Worm (Caenorhabditis elegans): Measurements from ENCODE around the gene C45G9.10.

Gene C45G9.10

ce11 chrIII:5018116-5018689, 43.5 kb downstream of the C45G9.10 start, which contains the start of gene wip-1 (continued):
- TF ChIP-seq unc-3 (GFP tag; conservative IDR thresholded peaks at IDR 0.05) (0 out of 2 replicates have a peak, but pooled peaks have one; percentile 51), unc-3 (tag; optimal IDR thresholded peaks at IDR 0.05) (peak; percentile 71), rnt-1 (tag; optimal IDR thresholded peaks at IDR 0.05) (peak; percentile 92), ceh-19 (GFP tag; optimal IDR thresholded peaks at IDR 0.05) (peak; percentile 44), che-1 (tag; optimal IDR thresholded peaks at IDR 0.05) (peak; percentile 56), ceh-48 (tag; optimal IDR thresholded peaks at IDR 0.05) (peak; percentile 69), ceh-30 (tag; optimal IDR thresholded peaks at IDR 0.05) (peak; percentile 77), pros-1 (tag; optimal IDR thresholded peaks at IDR 0.05) (no peak), ceh-22 (tag; optimal IDR thresholded peaks at IDR 0.05) (no peak), ref-2 (tag; optimal IDR thresholded peaks at IDR 0.05) (peak; percentile 88), zip-5 (tag; optimal IDR thresholded peaks at IDR 0.05) (peak; percentile 41), pha-2 (tag; optimal IDR thresholded peaks at IDR 0.05) (peak; percentile 38), tbx-7 (tag; optimal IDR thresholded peaks at IDR 0.05) (peak; percentile 51), dve-1 (tag; optimal IDR thresholded peaks at IDR 0.05) (peak; percentile 96), eyg-1 (tag; optimal IDR thresholded peaks at IDR 0.05) (peak; percentile 40), K09A11.1 (tag; optimal IDR thresholded peaks at IDR 0.05; ENCODE audit: insufficient read depth) (peak; percentile 80), fkh-10 (GFP tag; optimal IDR thresholded peaks at IDR 0.05) (no peak), mec-3 (tag; optimal IDR thresholded peaks at IDR 0.05; ENCODE audit: borderline replicate concordance) (no peak), ets-4 (tag; optimal IDR thresholded peaks at IDR 0.05) (peak; percentile 98), fax-1 (tag; optimal IDR thresholded peaks at IDR 0.05) (peak; percentile 58), pat-9 (tag; optimal IDR thresholded peaks at IDR 0.05) (peak; percentile 85), hlh-15 (tag; optimal IDR thresholded peaks at IDR 0.05) (peak; percentile 2), C38D4.7 (GFP tag; optimal IDR thresholded peaks at IDR 0.05) (peak; percentile 30), sox-4 (tag; optimal IDR thresholded peaks at IDR 0.05) (peak; percentile 31), F13H6.1 (tag; optimal IDR thresholded peaks at IDR 0.05) (peak; percentile 80), hlh-30 (tag; optimal IDR thresholded peaks at IDR 0.05; ENCODE audit: insufficient read depth) (peak; percentile 87), gmeb-2 (tag; optimal IDR thresholded peaks at IDR 0.05) (peak; percentile 37), lin-11 (tag; optimal IDR thresholded peaks at IDR 0.05) (no peak), ceh-2 (tag; optimal IDR thresholded peaks at IDR 0.05) (peak; percentile 69), T23F11.4 (GFP tag; optimal IDR thresholded peaks at IDR 0.05) (peak; percentile 64), dmd-4 (tag; optimal IDR thresholded peaks at IDR 0.05; ENCODE audit: borderline replicate concordance) (peak; percentile 15), hlh-6 (tag; optimal IDR thresholded peaks at IDR 0.05) (peak; percentile 72), nfya-1 (tag; optimal IDR thresholded peaks at IDR 0.05) (peak; percentile 94), Y22D7AL.16 (tag; optimal IDR thresholded peaks at IDR 0.05) (peak; percentile 17), ama-1 (optimal IDR thresholded peaks at IDR 0.05) (no peak), ceh-45 (GFP tag; IDR thresholded peaks at IDR 0.05) (0 out of 2 replicates have a peak, but pooled peaks have one; percentile 36), ceh-31 (tag; optimal IDR thresholded peaks at IDR 0.05) (peak; percentile 91), syd-9 (tag; optimal IDR thresholded peaks at IDR 0.05) (peak; percentile 78), madf-2 (tag; optimal IDR thresholded peaks at IDR 0.05) (peak; percentile 81), ztf-16 (tag; optimal IDR thresholded peaks at IDR 0.05) (peak; percentile 84), unc-42 (tag; optimal IDR thresholded peaks at IDR 0.05) (peak; percentile 66), nhr-232 (tag; optimal IDR thresholded peaks at IDR 0.05) (peak; percentile 59), npax-4 (tag; optimal IDR thresholded peaks at IDR 0.05) (no peak), pag-3 (tag; optimal IDR thresholded peaks at IDR 0.05; ENCODE audit: borderline replicate concordance) (no peak), ceh-14 (tag; optimal IDR thresholded peaks at IDR 0.05) (peak; percentile 89)

Data from whole organism, late embryonic.